Fruit fly (Drosophila melanogaster) whole organism, embryonic: ENCODE data around the gene Sk2.
A peak's percentile ranks its signal among the peaks of the same experiment; 100 is the strongest.

Experiments
- ATbp ChIP-seq: fragments of 200-800 bp; sonication (Bioruptor generic); optimal IDR thresholded peaks from 2 replicates; lab custom pipeline; 2017; ENCODE audit warnings: missing biosample characterization, mild to moderate bottlenecking, missing genetic modification characterization, missing genetic modification reagents
- BtbVII ChIP-seq: fragments of 200-800 bp; sonication (Bioruptor generic); optimal IDR thresholded peaks from 3 replicates; lab custom pipeline; 2017; ENCODE audit warnings: missing biosample characterization, mild to moderate bottlenecking, missing genetic modification characterization
- CG10267 ChIP-seq: fragments of 200-800 bp; sonication (Bioruptor generic); optimal IDR thresholded peaks from 2 replicates; lab custom pipeline; 2018; ENCODE audit warnings: missing biosample characterization, mild to moderate bottlenecking, missing genetic modification characterization, moderate library complexity
- CG11696 ChIP-seq: fragments of 200-800 bp; sonication (Bioruptor generic); IDR thresholded peaks from 2 replicates; pipeline ENCODE4 v1.3.6; 2022; ENCODE audit warnings: missing biosample characterization, missing genetic modification characterization
- CG12104 ChIP-seq: fragments of 200-800 bp; sonication (Bioruptor generic); optimal IDR thresholded peaks from 3 replicates; lab custom pipeline; 2016; ENCODE audit warnings: missing biosample characterization, missing genetic modification characterization
- CG14014 ChIP-seq: fragments of 200-800 bp; sonication (Bioruptor generic); IDR thresholded peaks from 2 replicates; pipeline ENCODE4 v1.3.6; 2022; ENCODE audit warnings: missing biosample characterization, missing genetic modification characterization
- CG15269 ChIP-seq: fragments of 200-800 bp; sonication (Bioruptor generic); optimal IDR thresholded peaks from 2 replicates; lab custom pipeline; 2018; ENCODE audit warnings: missing biosample characterization, mild to moderate bottlenecking, missing genetic modification characterization, moderate library complexity
- CG1792 ChIP-seq: fragments of 200-800 bp; sonication (Bioruptor generic); optimal IDR thresholded peaks from 2 replicates; lab custom pipeline; 2016; ENCODE audit warnings: missing biosample characterization, missing genetic modification characterization
- CG30020 ChIP-seq: fragments of 200-800 bp; optimal IDR thresholded peaks from 2 replicates; lab custom pipeline; 2019; ENCODE audit warnings: missing biosample characterization, mild to moderate bottlenecking, missing genetic modification characterization, moderate library complexity
- CG34422 ChIP-seq: fragments of 200-800 bp; sonication (Bioruptor generic); IDR thresholded peaks from 3 replicates; pipeline ENCODE4 v1.3.6; 2022; ENCODE audit warnings: missing biosample characterization, missing genetic modification characterization
- CG5953 ChIP-seq: fragments of 200-800 bp; sonication (Bioruptor generic); IDR thresholded peaks from 2 replicates; pipeline ENCODE4 v1.3.6; 2022; ENCODE audit warnings: missing biosample characterization, missing genetic modification characterization
- CG6654 ChIP-seq: fragments of 200-800 bp; sonication (Bioruptor generic); optimal IDR thresholded peaks from 2 replicates; lab custom pipeline; 2017; ENCODE audit warnings: missing biosample characterization, mild to moderate bottlenecking, missing genetic modification characterization
- CG7963 ChIP-seq: fragments of 200-800 bp; sonication (Bioruptor generic); IDR thresholded peaks from 3 replicates; pipeline ENCODE4 v1.3.6; 2022; ENCODE audit warnings: missing biosample characterization, missing genetic modification characterization; ENCODE audit not compliant: partially characterized antibody
- CG9437 ChIP-seq: fragments of 200-800 bp; sonication (Bioruptor generic); optimal IDR thresholded peaks from 2 replicates; lab custom pipeline; 2018; ENCODE audit warnings: missing biosample characterization, mild to moderate bottlenecking, missing genetic modification characterization
- Dek ChIP-seq: fragments of 200-800 bp; sonication (Bioruptor generic); optimal IDR thresholded peaks from 3 replicates; lab custom pipeline; 2019; ENCODE audit warnings: missing biosample characterization, mild to moderate bottlenecking, missing genetic modification characterization, moderate library complexity
- Dip3 ChIP-seq: fragments of 200-800 bp; sonication (Bioruptor generic); optimal IDR thresholded peaks from 3 replicates; lab custom pipeline; 2016; ENCODE audit warnings: missing biosample characterization, missing genetic modification characterization
- E2f2 ChIP-seq: fragments of 200-800 bp; sonication (Bioruptor generic); IDR thresholded peaks from 2 replicates; pipeline ENCODE4 v1.3.6; 2022; ENCODE audit warnings: missing biosample characterization, missing genetic modification characterization
- Eip74EF ChIP-seq, 2 experiments: fragments of 200-800 bp in 1 of 2; fragments of >200 bp in 1 of 2; sonication (Bioruptor generic) in 1 of 2; optimal IDR thresholded peaks; 2 replicates each; lab custom pipeline; 2017 to 2019; ENCODE audit warnings: missing biosample characterization in 2 of 2, missing genetic modification characterization in 2 of 2, mild to moderate bottlenecking in 1 of 2, moderate library complexity in 1 of 2
- Fer3 ChIP-seq: fragments of 200-800 bp; sonication (Bioruptor generic); optimal IDR thresholded peaks from 2 replicates; lab custom pipeline; 2018; ENCODE audit warnings: missing biosample characterization, mild to moderate bottlenecking, missing genetic modification characterization, moderate library complexity
- Hey ChIP-seq: fragments of 200-800 bp; sonication (Bioruptor generic); optimal IDR thresholded peaks from 3 replicates; lab custom pipeline; 2018; ENCODE audit warnings: missing biosample characterization, mild to moderate bottlenecking, missing genetic modification characterization
- NK7.1 ChIP-seq: fragments of 200-800 bp; sonication (Bioruptor generic); optimal IDR thresholded peaks from 3 replicates; lab custom pipeline; 2016; ENCODE audit warnings: missing biosample characterization, missing genetic modification characterization
- PHDP ChIP-seq: fragments of 200-800 bp; sonication (Bioruptor generic); optimal IDR thresholded peaks from 3 replicates; lab custom pipeline; 2018; ENCODE audit warnings: missing biosample characterization, mild to moderate bottlenecking, missing genetic modification characterization, moderate library complexity
- Ptx1 ChIP-seq: fragments of 200-800 bp; sonication (Bioruptor generic); IDR thresholded peaks from 2 replicates; pipeline ENCODE4 v1.3.6; 2022; ENCODE audit warnings: missing biosample characterization, missing genetic modification characterization
- Rx ChIP-seq: fragments of 200-800 bp; sonication (Bioruptor generic); IDR thresholded peaks from 2 replicates; pipeline ENCODE4 v1.3.6; 2022; ENCODE audit warnings: missing biosample characterization, missing genetic modification characterization
- Trl ChIP-seq, 3 experiments: fragments of >200 bp in 2 of 3; fragments of 200-800 bp in 1 of 3; sonication (Bioruptor generic) in 1 of 3; optimal IDR thresholded peaks; 2 replicates in 1 of 3; 3 replicates in 2 of 3; lab custom pipeline; 2016 to 2017; ENCODE audit warnings: missing biosample characterization in 1 of 3, missing genetic modification characterization in 1 of 3
- ap ChIP-seq: fragments of 200-800 bp; sonication (Bioruptor generic); IDR thresholded peaks from 2 replicates; pipeline ENCODE4 v1.3.6; 2022; ENCODE audit warnings: missing biosample characterization, missing genetic modification characterization
- bowl ChIP-seq: fragments of 200-800 bp; sonication (Bioruptor generic); IDR thresholded peaks from 2 replicates; pipeline ENCODE4 v1.3.6; 2022; ENCODE audit warnings: missing biosample characterization, missing genetic modification characterization
- bsh ChIP-seq, 2 experiments: fragments of 200-800 bp; sonication (Bioruptor generic); optimal IDR thresholded peaks; 2 replicates each; lab custom pipeline; 2017 to 2018; ENCODE audit warnings: mild to moderate bottlenecking in 2 of 2, missing biosample characterization in 2 of 2, missing genetic modification characterization in 2 of 2, moderate library complexity in 1 of 2
- corto ChIP-seq: fragments of 200-800 bp; sonication (Bioruptor generic); optimal IDR thresholded peaks from 2 replicates; lab custom pipeline; 2016; ENCODE audit warnings: missing biosample characterization, mild to moderate bottlenecking, missing genetic modification characterization, moderate library complexity
- crol ChIP-seq: fragments of 200-800 bp; sonication (Bioruptor generic); IDR thresholded peaks from 2 replicates; pipeline ENCODE4 v1.3.6; 2022; ENCODE audit warnings: missing biosample characterization, missing genetic modification characterization
- dysf ChIP-seq: fragments of 200-800 bp; sonication (Bioruptor generic); IDR thresholded peaks from 3 replicates; pipeline ENCODE4 v1.3.6; 2022; ENCODE audit warnings: missing biosample characterization, missing genetic modification characterization
- hbn ChIP-seq: fragments of 200-800 bp; sonication (Bioruptor generic); IDR thresholded peaks from 2 replicates; pipeline ENCODE4 v1.3.6; 2022; ENCODE audit warnings: missing biosample characterization, missing genetic modification characterization; ENCODE audit not compliant: partially characterized antibody
- kah ChIP-seq: fragments of 200-800 bp; sonication (Bioruptor generic); optimal IDR thresholded peaks from 2 replicates; lab custom pipeline; 2018; ENCODE audit warnings: missing biosample characterization, mild to moderate bottlenecking, missing genetic modification characterization
- lab ChIP-seq: fragments of 200-800 bp; sonication (Bioruptor generic); optimal IDR thresholded peaks from 3 replicates; lab custom pipeline; 2017; ENCODE audit warnings: missing biosample characterization, missing genetic modification characterization, mild to moderate bottlenecking, moderate library complexity, missing genetic modification reagents
- maf-S ChIP-seq: fragments of 200-800 bp; sonication (Bioruptor generic); optimal IDR thresholded peaks from 2 replicates; lab custom pipeline; 2016; ENCODE audit warnings: missing biosample characterization, missing genetic modification characterization
- odd ChIP-seq: fragments of 200-800 bp; sonication (Bioruptor generic); optimal IDR thresholded peaks from 2 replicates; lab custom pipeline; 2017; ENCODE audit warnings: missing biosample characterization, mild to moderate bottlenecking, missing genetic modification characterization
- otp ChIP-seq: fragments of 200-800 bp; sonication (Bioruptor generic); IDR thresholded peaks from 3 replicates; pipeline ENCODE4, ENCODE4 v1.3.6; 2022; ENCODE audit warnings: missing biosample characterization, missing genetic modification characterization
- salm ChIP-seq: fragments of 200-800 bp; sonication (Bioruptor generic); optimal IDR thresholded peaks from 2 replicates; lab custom pipeline; 2018; ENCODE audit warnings: missing biosample characterization, mild to moderate bottlenecking, missing genetic modification characterization
- sd ChIP-seq: fragments of 200-800 bp; sonication (Bioruptor generic); optimal IDR thresholded peaks from 3 replicates; lab custom pipeline; 2018; ENCODE audit warnings: missing biosample characterization, mild to moderate bottlenecking, missing genetic modification characterization, moderate library complexity
- sim ChIP-seq: fragments of 200-800 bp; sonication (Bioruptor generic); IDR thresholded peaks from 2 replicates; pipeline ENCODE4 v1.3.6; 2022; ENCODE audit warnings: missing biosample characterization, missing genetic modification characterization
- slbo ChIP-seq: fragments of 200-800 bp; sonication (Bioruptor generic); IDR thresholded peaks from 2 replicates; pipeline ENCODE4 v1.3.6; 2022; ENCODE audit warnings: missing biosample characterization, missing genetic modification characterization
- sqz ChIP-seq: fragments of 200-800 bp; sonication (Bioruptor generic); optimal IDR thresholded peaks from 3 replicates; lab custom pipeline; 2018; ENCODE audit warnings: missing biosample characterization, mild to moderate bottlenecking, missing genetic modification characterization
- stc ChIP-seq: fragments of 200-800 bp; sonication (Bioruptor generic); IDR thresholded peaks from 2 replicates; pipeline ENCODE4 v1.3.6; 2022; ENCODE audit warnings: missing biosample characterization, missing genetic modification characterization
- tgo ChIP-seq: fragments of 200-800 bp; sonication (Bioruptor generic); IDR thresholded peaks from 3 replicates; pipeline ENCODE4 v1.3.6; 2022; ENCODE audit warnings: missing biosample characterization, missing genetic modification characterization
- unpg ChIP-seq: fragments of 200-800 bp; sonication (Bioruptor generic); optimal IDR thresholded peaks from 3 replicates; lab custom pipeline; 2018; ENCODE audit warnings: missing biosample characterization, mild to moderate bottlenecking, missing genetic modification characterization, moderate library complexity
- vvl ChIP-seq: fragments of 200-800 bp; sonication (Bioruptor generic); IDR thresholded peaks from 2 replicates; pipeline ENCODE4 v1.3.6; 2022; ENCODE audit warnings: missing biosample characterization, missing genetic modification characterization
- wek ChIP-seq: fragments of 200-800 bp; sonication (Bioruptor generic); optimal IDR thresholded peaks from 3 replicates; lab custom pipeline; 2018; ENCODE audit warnings: missing biosample characterization, mild to moderate bottlenecking, missing genetic modification characterization, moderate library complexity

Sk2 gene

dm6 chr3L:3078398-3079155, 31.7 kb downstream of the Sk2 start (continued):
- TF ChIP-seq Dek (tag; lab: Kevin White, UChicago) = peak; percentile 3
- TF ChIP-seq CG10267 (tag; lab: Kevin White, UChicago) = peak; percentile 20
- TF ChIP-seq otp = peak; percentile 23; the same call in 1 of the 3 replicates
- peak; percentile 16 for TF ChIP-seq Dip3 (GFP tag; lab: Kevin White, UChicago)
- TF ChIP-seq odd = peak; percentile 33
- TF ChIP-seq bsh (GFP tag; optimal IDR thresholded peaks at IDR 0.05; lab: Kevin White, UChicago) = peak in 1 of 2 experiments; percentile 14
- peak; percentile 51 for TF ChIP-seq ATbp (GFP tag; lab: Kevin White, UChicago)
- TF ChIP-seq salm = peak; percentile 24
- no peak for TF ChIP-seq CG30020 (tag; lab: Kevin White, UChicago)
- peak; percentile 21 to 86 for TF ChIP-seq Eip74EF (GFP tag; optimal IDR thresholded peaks at IDR 0.05; lab: Kevin White, UChicago)
- peak; percentile 37; the same call in 1 of the 2 replicates for TF ChIP-seq Ptx1 (GFP tag; lab: Robert Waterston, UW)
- peak; percentile 33 for TF ChIP-seq kah (GFP tag; lab: Kevin White, UChicago)
- no peak for TF ChIP-seq CG1792
- 0 out of 2 replicates have a peak, but pooled peaks have one; percentile 56 for TF ChIP-seq stc (GFP tag; lab: Robert Waterston, UW)
- no peak for TF ChIP-seq hbn (GFP tag; lab: Robert Waterston, UW)
- peak; percentile 35; the same call in 1 of the 2 replicates for TF ChIP-seq ap
- TF ChIP-seq slbo (GFP tag; lab: Robert Waterston, UW) = peak; percentile 22; the same call in 1 of the 2 replicates
- TF ChIP-seq dysf (GFP tag; lab: Robert Waterston, UW) = peak; percentile 22; the same call in 1 of the 3 replicates
- peak; percentile 47; the same call in 1 of the 2 replicates for TF ChIP-seq CG11696
- no peak for TF ChIP-seq maf-S (GFP tag; lab: Kevin White, UChicago)
- TF ChIP-seq Rx (GFP tag; lab: Robert Waterston, UW) = peak; percentile 9; the same call in 1 of the 2 replicates
- TF ChIP-seq Trl (optimal IDR thresholded peaks at IDR 0.05; lab: Kevin White, UChicago) = no peak
- peak; percentile 38 for TF ChIP-seq Trl (GFP tag; optimal IDR thresholded peaks at IDR 0.05; lab: Kevin White, UChicago)
- peak; percentile 36 for TF ChIP-seq CG9437 (GFP tag; lab: Kevin White, UChicago)
- TF ChIP-seq crol (GFP tag; lab: Robert Waterston, UW) = peak; percentile 83
- peak; percentile 78 for TF ChIP-seq lab
- TF ChIP-seq NK7.1 (GFP tag; lab: Kevin White, UChicago) = no peak
- TF ChIP-seq E2f2 (GFP tag; lab: Robert Waterston, UW) = peak; percentile 50
- no peak for TF ChIP-seq corto
- peak; percentile 30 for TF ChIP-seq BtbVII (GFP tag; lab: Kevin White, UChicago)
- peak; percentile 80 for TF ChIP-seq wek (GFP tag; lab: Kevin White, UChicago)
- TF ChIP-seq CG6654 (GFP tag; lab: Kevin White, UChicago) = no peak
- TF ChIP-seq tgo (GFP tag; lab: Robert Waterston, UW) = peak; percentile 27; the same call in 1 of the 3 replicates
- peak; percentile 61; the same call in 1 of the 2 replicates for TF ChIP-seq CG14014 (GFP tag; lab: Robert Waterston, UW)
- peak; percentile 85 for TF ChIP-seq vvl
- peak; percentile 47 for TF ChIP-seq sd
- peak; percentile 46; the same call in 1 of the 2 replicates for TF ChIP-seq CG5953 (GFP tag; lab: Robert Waterston, UW)
- peak; percentile 41 for TF ChIP-seq CG15269 (tag; lab: Kevin White, UChicago)
- no peak for TF ChIP-seq sim (GFP tag; lab: Robert Waterston, UW)
- peak; percentile 23 for TF ChIP-seq Fer3
- TF ChIP-seq Hey = peak; percentile 27
- no peak for TF ChIP-seq CG7963 (GFP tag; lab: Robert Waterston, UW)
- TF ChIP-seq sqz (GFP tag; lab: Kevin White, UChicago) = peak; percentile 59
- TF ChIP-seq bowl = no peak
- TF ChIP-seq unpg (GFP tag; lab: Kevin White, UChicago) = peak; percentile 7
- peak; percentile 22 for TF ChIP-seq PHDP (tag; lab: Kevin White, UChicago)
- TF ChIP-seq CG12104 (GFP tag; lab: Kevin White, UChicago) = peak; percentile 22
- TF ChIP-seq CG34422 (GFP tag; lab: Robert Waterston, UW) = peak; percentile 50; the same call in 1 of the 3 replicates
